Fruit fly (Drosophila melanogaster) whole organism, wandering third instar larva: Measurements from ENCODE around the gene SF2.

Experiments
- Abd-B ChIP-seq: fragments of >200 bp; optimal IDR thresholded peaks from 2 replicates; lab custom pipeline; 2017; ENCODE audit warnings: missing biosample characterization, missing genetic modification characterization
- Dif ChIP-seq: fragments of 200-275, 200-300 bp; sonication (Bioruptor generic); optimal IDR thresholded peaks from 2 replicates; lab custom pipeline; 2018; ENCODE audit warnings: missing biosample characterization, missing genetic modification characterization; ENCODE audit not compliant: partially characterized antibody
- Myc ChIP-seq: fragments of >200 bp; optimal IDR thresholded peaks from 2 replicates; lab custom pipeline; 2017
- Sp1 ChIP-seq: fragments of 200-800 bp; sonication (Bioruptor generic); optimal IDR thresholded peaks from 3 replicates; lab custom pipeline; 2019; ENCODE audit warnings: missing biosample characterization, mild to moderate bottlenecking, missing genetic modification characterization, moderate library complexity
- foxo ChIP-seq, 2 experiments: fragments of 200-800 bp; sonication (Bioruptor generic); optimal IDR thresholded peaks; 2 replicates in 1 of 2; 3 replicates in 1 of 2; lab custom pipeline; 2016 to 2017; ENCODE audit warnings: missing biosample characterization in 2 of 2, missing genetic modification characterization in 2 of 2
- pan ChIP-seq: fragments of >200 bp; optimal IDR thresholded peaks from 2 replicates; lab custom pipeline; 2017
- psq ChIP-seq: fragments of 200-800 bp; sonication (Bioruptor generic); optimal IDR thresholded peaks from 3 replicates; lab custom pipeline; 2017; ENCODE audit warnings: missing biosample characterization, mild to moderate bottlenecking, missing genetic modification characterization, moderate library complexity

DNA sequence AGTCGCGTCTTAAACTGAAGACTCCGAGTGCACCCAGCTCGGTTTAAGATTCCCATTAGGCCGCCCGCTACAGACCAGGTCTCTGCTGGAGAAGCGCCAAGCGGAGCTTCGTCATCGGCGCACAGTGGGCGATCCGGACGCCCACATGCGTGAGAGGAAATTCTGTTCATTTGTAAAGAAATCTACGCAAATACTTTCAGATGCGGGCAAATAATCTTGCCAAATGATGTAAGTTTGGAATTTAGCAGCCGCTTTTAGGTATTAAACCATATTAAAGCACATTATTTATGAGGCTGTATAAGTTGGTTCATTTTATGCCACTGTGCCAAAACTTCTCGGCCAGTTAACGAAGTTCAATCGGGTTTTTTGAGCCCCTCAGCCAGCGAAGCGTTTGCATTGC, 26.5 kb upstream of the SF2 start, which contains the start of gene js:
- TF ChIP-seq pan (lab: Kevin White, UChicago) (no peak), Sp1 (GFP tag; lab: Kevin White, UChicago) (no peak), Dif (GFP tag; lab: Kevin White, UChicago) (no peak), Abd-B (GFP tag; lab: Kevin White, UChicago) (no peak), foxo (GFP tag; optimal IDR thresholded peaks at IDR 0.05; lab: Kevin White, UChicago) (no peak), psq (GFP tag; lab: Kevin White, UChicago) (no peak), Myc (no peak)
